Fruit fly (Drosophila melanogaster) whole organism, wandering third instar larva: Measurements from ENCODE around the gene ear.

ENCODE experiments used
- Abd-B ChIP-seq: fragments of >200 bp; optimal IDR thresholded peaks from 2 replicates; lab custom pipeline; 2017; ENCODE audit warnings: missing biosample characterization, missing genetic modification characterization
- CG32264 ChIP-seq: fragments of 200-800 bp; sonication (Bioruptor generic); optimal IDR thresholded peaks from 2 replicates; lab custom pipeline; 2016; ENCODE audit warnings: missing biosample characterization, missing genetic modification characterization
- CG9705 ChIP-seq: fragments of 200-800 bp; sonication (Bioruptor generic); optimal IDR thresholded peaks from 2 replicates; lab custom pipeline; 2018; ENCODE audit warnings: missing biosample characterization, mild to moderate bottlenecking, missing genetic modification characterization
- CrebA ChIP-seq: fragments of 200-800 bp; sonication (Bioruptor generic); optimal IDR thresholded peaks from 2 replicates; lab custom pipeline; 2016; ENCODE audit warnings: missing biosample characterization, mild to moderate bottlenecking, missing genetic modification characterization, borderline replicate concordance
- Dfd ChIP-seq: fragments of >200 bp; optimal IDR thresholded peaks from 2 replicates; lab custom pipeline; 2017; ENCODE audit warnings: missing biosample characterization, missing genetic modification characterization
- Dif ChIP-seq: fragments of 200-275, 200-300 bp; sonication (Bioruptor generic); optimal IDR thresholded peaks from 2 replicates; lab custom pipeline; 2018; ENCODE audit warnings: missing biosample characterization, missing genetic modification characterization; ENCODE audit not compliant: partially characterized antibody
- GATAd ChIP-seq: sonication (Bioruptor generic); optimal IDR thresholded peaks from 2 replicates; lab custom pipeline; 2016; ENCODE audit warnings: missing biosample characterization, missing genetic modification characterization
- HLH106 ChIP-seq: fragments of 200-800 bp; optimal IDR thresholded peaks from 3 replicates; lab custom pipeline; 2019; ENCODE audit warnings: missing biosample characterization, mild to moderate bottlenecking, missing genetic modification characterization, moderate library complexity
- Hnf4 ChIP-seq: fragments of 200-800 bp; sonication (Bioruptor generic); optimal IDR thresholded peaks from 2 replicates; lab custom pipeline; 2016; ENCODE audit warnings: missing biosample characterization, mild to moderate bottlenecking, missing genetic modification characterization
- Hr78 ChIP-seq: fragments of >200 bp; optimal IDR thresholded peaks from 2 replicates; lab custom pipeline; 2017; ENCODE audit warnings: missing biosample characterization, missing genetic modification characterization
- Hr83 ChIP-seq: fragments of 200-300 bp; sonication (Bioruptor generic); optimal IDR thresholded peaks from 2 replicates; lab custom pipeline; 2016; ENCODE audit warnings: missing biosample characterization, mild to moderate bottlenecking, missing genetic modification characterization, moderate library complexity; ENCODE audit not compliant: poor library complexity, severe bottlenecking
- Jra ChIP-seq: sonication (Bioruptor generic); optimal IDR thresholded peaks from 2 replicates; lab custom pipeline; 2016; ENCODE audit warnings: missing biosample characterization, missing genetic modification characterization
- Mio ChIP-seq: sonication (Bioruptor generic); optimal IDR thresholded peaks from 2 replicates; lab custom pipeline; 2016; ENCODE audit warnings: missing biosample characterization, missing genetic modification characterization
- Myc ChIP-seq: fragments of >200 bp; optimal IDR thresholded peaks from 2 replicates; lab custom pipeline; 2017
- N ChIP-seq: fragments of >200 bp; optimal IDR thresholded peaks from 2 replicates; lab custom pipeline; 2018; ENCODE audit warnings: missing biosample characterization, missing external identifiers, missing genetic modification characterization
- OdsH ChIP-seq: fragments of 200-800 bp; sonication (Bioruptor generic); optimal IDR thresholded peaks from 2 replicates; lab custom pipeline; 2016; ENCODE audit warnings: missing biosample characterization, mild to moderate bottlenecking, missing genetic modification characterization
- Rel ChIP-seq, 2 experiments: fragments of 200-800 bp; sonication (Bioruptor generic) in 1 of 2; optimal IDR thresholded peaks; 2 replicates in 1 of 2; 3 replicates in 1 of 2; lab custom pipeline; 2016 to 2019; ENCODE audit warnings: mild to moderate bottlenecking in 2 of 2, missing biosample characterization in 2 of 2, missing genetic modification characterization in 2 of 2, moderate library complexity in 1 of 2
- Sp1 ChIP-seq: fragments of 200-800 bp; sonication (Bioruptor generic); optimal IDR thresholded peaks from 3 replicates; lab custom pipeline; 2019; ENCODE audit warnings: missing biosample characterization, mild to moderate bottlenecking, missing genetic modification characterization, moderate library complexity
- Vsx2 ChIP-seq: fragments of 200-300, 225-300 bp; sonication (Bioruptor generic); optimal IDR thresholded peaks from 2 replicates; lab custom pipeline; 2018; ENCODE audit warnings: missing biosample characterization, missing genetic modification characterization; ENCODE audit not compliant: partially characterized antibody
- br ChIP-seq: fragments of 200-800 bp; sonication (Bioruptor generic); optimal IDR thresholded peaks from 2 replicates; lab custom pipeline; 2016; ENCODE audit warnings: missing biosample characterization, missing genetic modification characterization
- brk ChIP-seq: fragments of 200-800 bp; sonication (Bioruptor generic); optimal IDR thresholded peaks from 2 replicates; lab custom pipeline; 2016; ENCODE audit warnings: missing biosample characterization, mild to moderate bottlenecking, missing genetic modification characterization
- dl ChIP-seq, 2 experiments: fragments of 175-275, 200-275 bp in 1 of 2; fragments of 200-275 bp in 1 of 2; sonication (Bioruptor generic); optimal IDR thresholded peaks; lab custom pipeline; 2018; ENCODE audit warnings: mild to moderate bottlenecking in 2 of 2, missing biosample characterization in 2 of 2, missing genetic modification characterization in 2 of 2, moderate library complexity in 2 of 2; ENCODE audit not compliant: partially characterized antibody in 2 of 2, insufficient read depth in 1 of 2
- dmrt93B ChIP-seq: fragments of 200-800 bp; sonication (Bioruptor generic); optimal IDR thresholded peaks from 2 replicates; lab custom pipeline; 2018; ENCODE audit warnings: missing biosample characterization, mild to moderate bottlenecking, missing genetic modification characterization
- dsf ChIP-seq: sonication (Bioruptor generic); optimal IDR thresholded peaks from 2 replicates; lab custom pipeline; 2016; ENCODE audit warnings: missing biosample characterization, missing genetic modification characterization, borderline replicate concordance
- ey ChIP-seq: fragments of 200-800 bp; sonication (Bioruptor generic); optimal IDR thresholded peaks from 2 replicates; lab custom pipeline; 2016; ENCODE audit warnings: missing biosample characterization, missing genetic modification characterization
- foxo ChIP-seq, 2 experiments: fragments of 200-800 bp; sonication (Bioruptor generic); optimal IDR thresholded peaks; 2 replicates in 1 of 2; 3 replicates in 1 of 2; lab custom pipeline; 2016 to 2017; ENCODE audit warnings: missing biosample characterization in 2 of 2, missing genetic modification characterization in 2 of 2
- fru ChIP-seq: fragments of 200-800 bp; sonication (Bioruptor generic); optimal IDR thresholded peaks from 3 replicates; lab custom pipeline; 2016; ENCODE audit warnings: missing biosample characterization, mild to moderate bottlenecking, missing genetic modification characterization
- h ChIP-seq: fragments of 200-800 bp; sonication (Bioruptor generic); optimal IDR thresholded peaks from 3 replicates; lab custom pipeline; 2016; ENCODE audit warnings: missing biosample characterization, mild to moderate bottlenecking, missing genetic modification characterization
- jim ChIP-seq: fragments of 175-275, 200-325 bp; sonication (Bioruptor generic); optimal IDR thresholded peaks from 2 replicates; lab custom pipeline; 2016; ENCODE audit warnings: missing biosample characterization, mild to moderate bottlenecking, missing genetic modification characterization
- lola ChIP-seq: fragments of >200 bp; optimal IDR thresholded peaks from 2 replicates; lab custom pipeline; 2017; ENCODE audit warnings: missing biosample characterization, missing genetic modification characterization
- pan ChIP-seq: fragments of >200 bp; optimal IDR thresholded peaks from 2 replicates; lab custom pipeline; 2017
- psq ChIP-seq: fragments of 200-800 bp; sonication (Bioruptor generic); optimal IDR thresholded peaks from 3 replicates; lab custom pipeline; 2017; ENCODE audit warnings: missing biosample characterization, mild to moderate bottlenecking, missing genetic modification characterization, moderate library complexity
- rgr ChIP-seq: fragments of 200-800 bp; sonication (Bioruptor generic); optimal IDR thresholded peaks from 3 replicates; lab custom pipeline; 2016; ENCODE audit warnings: missing biosample characterization, mild to moderate bottlenecking, missing genetic modification characterization
- sage ChIP-seq: fragments of 200-800 bp; sonication (Bioruptor generic); optimal IDR thresholded peaks from 2 replicates; lab custom pipeline; 2016; ENCODE audit warnings: missing biosample characterization, mild to moderate bottlenecking, missing genetic modification characterization
- sv ChIP-seq: fragments of 200-800 bp; sonication (Bioruptor generic); optimal IDR thresholded peaks from 3 replicates; lab custom pipeline; 2016; ENCODE audit warnings: missing biosample characterization, missing genetic modification characterization
- tai ChIP-seq: sonication (Bioruptor generic); optimal IDR thresholded peaks from 2 replicates; lab custom pipeline; 2016; ENCODE audit warnings: missing biosample characterization, missing genetic modification characterization
- usp ChIP-seq: fragments of >200 bp; optimal IDR thresholded peaks from 2 replicates; lab custom pipeline; 2017; ENCODE audit warnings: missing biosample characterization, missing genetic modification characterization
- woc ChIP-seq: sonication (Bioruptor generic); optimal IDR thresholded peaks from 2 replicates; lab custom pipeline; 2016; ENCODE audit warnings: missing biosample characterization, mild to moderate bottlenecking, missing genetic modification characterization

ear gene

dm6 chr3R:15320747-15321085 is at the start of gene ear:
ear (plus strand) TSS chr3R:15320756.
- TF ChIP-seq Rel (GFP tag; optimal IDR thresholded peaks at IDR 0.05; lab: Kevin White, UChicago) (no peak), Rel (tag; optimal IDR thresholded peaks at IDR 0.05; lab: Kevin White, UChicago) (peak; percentile 14), HLH106 (tag; lab: Kevin White, UChicago) (no peak)

dm6 chr3R:15275158-15275623 is 45.4 kb upstream of the ear start, which contains the start of the genes Cp190 and CG4338:
Cp190 (minus strand) TSS chr3R:15275241.
CG4338 (plus strand) TSS chr3R:15275522.
- no peak for TF ChIP-seq N
- peak; percentile 94 for TF ChIP-seq br
- TF ChIP-seq rgr (GFP tag; lab: Kevin White, UChicago): peak; percentile 98
- no peak for TF ChIP-seq Abd-B (GFP tag; lab: Kevin White, UChicago)
- no peak for TF ChIP-seq sage (GFP tag; lab: Kevin White, UChicago)
- peak; percentile 34 for TF ChIP-seq Myc
- TF ChIP-seq Hnf4 (GFP tag; lab: Kevin White, UChicago): no peak
- peak; percentile 96 for TF ChIP-seq OdsH (GFP tag; lab: Kevin White, UChicago)
- no peak for TF ChIP-seq brk (GFP tag; lab: Kevin White, UChicago)
- TF ChIP-seq Dfd: no peak
- peak; percentile 80 for TF ChIP-seq Jra (GFP tag; lab: Kevin White, UChicago)
- TF ChIP-seq psq (GFP tag; lab: Kevin White, UChicago): peak; percentile 95
- TF ChIP-seq GATAd (GFP tag; lab: Kevin White, UChicago): no peak
- peak; percentile 97 for TF ChIP-seq h (GFP tag; lab: Kevin White, UChicago)
- no peak for TF ChIP-seq usp (GFP tag; lab: Kevin White, UChicago)
- TF ChIP-seq CG32264: peak; percentile 85
- TF ChIP-seq CG9705 (GFP tag; lab: Kevin White, UChicago): peak; percentile 98
- TF ChIP-seq sv: peak; percentile 92
- TF ChIP-seq dmrt93B (GFP tag; lab: Kevin White, UChicago): peak; percentile 97
- peak; percentile 97 for TF ChIP-seq woc (GFP tag; lab: Kevin White, UChicago)
- TF ChIP-seq dl (GFP tag; optimal IDR thresholded peaks at IDR 0.05; lab: Kevin White, UChicago; ENCODE audit: insufficient read depth in 1 of 2, partially characterized antibody in 2 of 2): no peak
- TF ChIP-seq tai (GFP tag; lab: Kevin White, UChicago): no peak
- TF ChIP-seq ey (GFP tag; lab: Kevin White, UChicago): peak; percentile 95
- no peak for TF ChIP-seq Dif (GFP tag; lab: Kevin White, UChicago)
- peak; percentile 78 for TF ChIP-seq Rel (GFP tag; optimal IDR thresholded peaks at IDR 0.05; lab: Kevin White, UChicago)
- TF ChIP-seq Rel (tag; optimal IDR thresholded peaks at IDR 0.05; lab: Kevin White, UChicago): peak; percentile 92
- TF ChIP-seq CrebA: no peak
- peak; percentile 96 for TF ChIP-seq fru (GFP tag; lab: Kevin White, UChicago)
- no peak for TF ChIP-seq pan (lab: Kevin White, UChicago)
- TF ChIP-seq Sp1 (GFP tag; lab: Kevin White, UChicago): peak; percentile 99
- no peak for TF ChIP-seq jim (GFP tag; lab: Kevin White, UChicago)
- TF ChIP-seq Hr78 (GFP tag; lab: Kevin White, UChicago): no peak
- peak; percentile 90 for TF ChIP-seq dsf (GFP tag; lab: Kevin White, UChicago)
- no peak for TF ChIP-seq lola
- no peak for TF ChIP-seq Vsx2 (GFP tag; lab: Kevin White, UChicago)
- TF ChIP-seq foxo (GFP tag; optimal IDR thresholded peaks at IDR 0.05; lab: Kevin White, UChicago): peak; percentile 64 to 98
- peak; percentile 99 for TF ChIP-seq HLH106 (tag; lab: Kevin White, UChicago)
- peak; percentile 69 for TF ChIP-seq Hr83 (GFP tag; lab: Kevin White, UChicago)
- TF ChIP-seq Mio (GFP tag; lab: Kevin White, UChicago): peak; percentile 48
